Worm (Caenorhabditis elegans) whole organism, L4 larva: Measurements from ENCODE around the gene H37A05.2.

Experiments used
- ama-1 ChIP-seq: fragments of 150-350 bp; optimal IDR thresholded peaks from 2 replicates; lab custom pipeline; 2014; ENCODE audit warnings: inconsistent platforms, mixed read lengths
- dmd-6 ChIP-seq: fragments of 200-800 bp; sonication (Bioruptor generic); IDR thresholded peaks from 2 replicates; pipeline ENCODE4 v1.3.6; 2022; ENCODE audit warnings: missing genetic modification reagents, missing genetic modification characterization, missing compliant biosample characterization
- dpl-1 ChIP-seq: fragments of 150-350 bp; optimal IDR thresholded peaks from 2 replicates; lab custom pipeline; 2014; ENCODE audit warnings: missing biosample characterization, missing genetic modification reagents, missing genetic modification characterization
- fos-1 ChIP-seq: fragments of 150-350 bp; optimal IDR thresholded peaks from 2 replicates; lab custom pipeline; 2014; ENCODE audit warnings: missing biosample characterization, missing genetic modification characterization
- hif-1 ChIP-seq, 2 experiments: sonication (generic microtip); optimal IDR thresholded peaks; 2 replicates each; lab custom pipeline; 2016 to 2017; ENCODE audit warnings: missing compliant biosample characterization in 2 of 2, missing genetic modification characterization in 2 of 2, missing genetic modification reagents in 2 of 2, missing genotype in 2 of 2, mild to moderate bottlenecking in 1 of 2
- hlh-11 ChIP-seq: fragments of 200-800 bp; sonication (Bioruptor generic); optimal IDR thresholded peaks from 2 replicates; lab custom pipeline; 2018; ENCODE audit warnings: mild to moderate bottlenecking, missing genetic modification characterization, missing compliant biosample characterization
- lin-38 ChIP-seq: fragments of 200-800 bp; sonication (Bioruptor generic); IDR thresholded peaks from 2 replicates; pipeline ENCODE4 v1.3.6; 2022; ENCODE audit warnings: missing genetic modification reagents, missing genetic modification characterization, missing compliant biosample characterization
- lsy-2 ChIP-seq, 2 experiments: fragments of 150-350 bp in 1 of 2; sonication (generic microtip) in 1 of 2; optimal IDR thresholded peaks; 2 replicates each; lab custom pipeline; 2014 to 2017; ENCODE audit warnings: missing biosample characterization in 2 of 2, missing genetic modification characterization in 2 of 2
- mdl-1 ChIP-seq, 2 experiments: fragments of 150-350 bp in 1 of 2; sonication (generic microtip) in 1 of 2; optimal IDR thresholded peaks; 2 replicates each; lab custom pipeline; 2014 to 2017; ENCODE audit warnings: missing biosample characterization in 2 of 2, missing genetic modification characterization in 2 of 2
- nhr-25 ChIP-seq: sonication (generic microtip); optimal IDR thresholded peaks from 2 replicates; lab custom pipeline; 2017; ENCODE audit warnings: missing genetic modification characterization, mild to moderate bottlenecking, missing compliant biosample characterization, antibody characterized with exemption, moderate library complexity, borderline replicate concordance; ENCODE audit not compliant: insufficient read depth
- nhr-77 ChIP-seq: fragments of 150-350 bp; optimal IDR thresholded peaks from 2 replicates; lab custom pipeline; 2014; ENCODE audit warnings: missing biosample characterization, missing genetic modification characterization
- pqm-1 ChIP-seq: sonication (generic microtip); optimal IDR thresholded peaks from 2 replicates; lab custom pipeline; 2017; ENCODE audit warnings: missing biosample characterization, missing genetic modification characterization
- saeg-2 ChIP-seq: fragments of 200-800 bp; sonication (Bioruptor generic); IDR thresholded peaks from 2 replicates; pipeline ENCODE4 v1.3.6; 2022; ENCODE audit warnings: missing genetic modification reagents, missing genetic modification characterization, missing compliant biosample characterization
- unc-62 ChIP-seq, 3 experiments: fragments of 150-350 bp in 1 of 3; sonication (generic microtip); optimal IDR thresholded peaks in 2 of 3; peaks in 1 of 3; 1 replicate in 1 of 3; 2 replicates in 2 of 3; lab custom pipeline; 2014 to 2017; ENCODE audit warnings: missing biosample characterization in 3 of 3, missing genetic modification characterization in 3 of 3, missing genetic modification reagents in 3 of 3, missing genotype in 1 of 3

- TF ChIP-seq dpl-1 (GFP tag; lab: Kevin White, UChicago) (no peak), lin-38 (GFP tag; lab: Robert Waterston, UW) (no peak), mdl-1 (tag; optimal IDR thresholded peaks at IDR 0.05; lab: Kevin White, UChicago) (peak in 1 of 2 experiments; percentile 54), fos-1 (no peak), dmd-6 (no peak), ama-1 (lab: Kevin White, UChicago) (no peak), saeg-2 (GFP tag; lab: Robert Waterston, UW) (no peak), hlh-11 (tag; lab: Kevin White, UChicago) (peak; percentile 79), lsy-2 (tag; optimal IDR thresholded peaks at IDR 0.05; lab: Kevin White, UChicago) (no peak), hif-1 (tag; optimal IDR thresholded peaks at IDR 0.05; lab: Kevin White, UChicago) (peak in 1 of 2 experiments; percentile 22), nhr-77 (tag; lab: Kevin White, UChicago) (no peak), unc-62 (GFP tag; optimal IDR thresholded peaks at IDR 0.05 in 1 of 2; lab: Kevin White, UChicago) (peak in 1 of 2 experiments; percentile 58), unc-62 (tag; optimal IDR thresholded peaks at IDR 0.05; lab: Kevin White, UChicago) (no peak), pqm-1 (tag; lab: Kevin White, UChicago) (no peak), nhr-25 (no peak)
These were observed 27.3 kb downstream of the H37A05.2 start, which contains the start of gene fmo-4 for ce11 chrV:13606651-13607242.
